Worm (Caenorhabditis elegans) whole organism, L2 larva: ENCODE results near the gene sre-4.

ENCODE experiments used
- C34F6.9 ChIP-seq: fragments of 150-350 bp; optimal IDR thresholded peaks from 2 replicates; lab custom pipeline; 2014; ENCODE audit warnings: missing biosample characterization, missing genetic modification characterization
- R02D3.7 ChIP-seq: fragments of 150-350 bp; optimal IDR thresholded peaks from 2 replicates; lab custom pipeline; 2014; ENCODE audit warnings: missing biosample characterization, missing genetic modification characterization
- ZK546.5 ChIP-seq: sonication (generic microtip); optimal IDR thresholded peaks from 2 replicates; lab custom pipeline; 2017; ENCODE audit warnings: missing biosample characterization, missing genetic modification characterization
- alr-1 ChIP-seq: fragments of 150-350 bp; optimal IDR thresholded peaks from 2 replicates; lab custom pipeline; 2014; ENCODE audit warnings: missing biosample characterization, missing genetic modification characterization
- crh-2 ChIP-seq: sonication (generic microtip); optimal IDR thresholded peaks from 2 replicates; lab custom pipeline; 2017; ENCODE audit warnings: missing biosample characterization, missing genetic modification characterization
- elt-1 ChIP-seq: fragments of 150-350 bp; optimal IDR thresholded peaks from 2 replicates; lab custom pipeline; 2014; ENCODE audit warnings: missing biosample characterization, missing genetic modification characterization
- lin-13 ChIP-seq: fragments of 150-350 bp; optimal IDR thresholded peaks from 2 replicates; lab custom pipeline; 2014; ENCODE audit warnings: missing biosample characterization, missing genetic modification reagents, missing genetic modification characterization
- nhr-11 ChIP-seq: fragments of 150-350 bp; optimal IDR thresholded peaks from 2 replicates; lab custom pipeline; 2014; ENCODE audit warnings: missing biosample characterization, missing genetic modification characterization
- nhr-23 ChIP-seq: fragments of 150-350 bp; optimal IDR thresholded peaks from 2 replicates; lab custom pipeline; 2014; ENCODE audit warnings: missing biosample characterization, missing genetic modification reagents, missing genetic modification characterization
- peb-1 ChIP-seq: fragments of 150-350 bp; optimal IDR thresholded peaks from 2 replicates; lab custom pipeline; 2014; ENCODE audit warnings: missing biosample characterization, missing genetic modification characterization
- skn-1 ChIP-seq: sonication (generic microtip); optimal IDR thresholded peaks from 2 replicates; lab custom pipeline; 2017; ENCODE audit warnings: missing biosample characterization, missing genetic modification characterization
- ztf-4 ChIP-seq: fragments of 150-350 bp; optimal IDR thresholded peaks from 2 replicates; lab custom pipeline; 2014; ENCODE audit warnings: missing biosample characterization, missing genetic modification characterization

DNA sequence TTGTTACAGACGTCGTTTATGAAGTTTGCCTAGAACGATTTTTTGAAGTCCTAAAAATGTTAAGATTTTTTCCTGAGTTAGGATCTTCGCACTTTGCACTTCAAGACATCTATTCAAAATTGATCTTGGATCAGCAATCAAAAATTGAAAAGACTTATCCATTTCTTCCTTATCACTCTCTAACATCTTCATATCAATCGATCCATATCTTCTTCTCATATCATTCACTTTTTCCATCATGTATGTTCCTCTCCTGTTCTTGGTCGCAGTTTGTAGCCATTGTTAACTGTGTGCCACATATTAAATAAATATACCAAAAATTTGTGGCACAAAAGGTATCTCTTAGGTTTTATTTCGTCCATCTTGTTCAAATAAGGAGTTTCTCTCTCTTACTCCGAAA, 28.9 kb downstream of the sre-4 start:
- TF ChIP-seq crh-2 (no peak), C34F6.9 (no peak), elt-1 (tag; lab: Kevin White, UChicago) (no peak), R02D3.7 (tag; lab: Kevin White, UChicago) (no peak), lin-13 (no peak), alr-1 (tag; lab: Kevin White, UChicago) (no peak), skn-1 (tag; lab: Kevin White, UChicago) (no peak), peb-1 (tag; lab: Kevin White, UChicago) (no peak), ztf-4 (tag; lab: Kevin White, UChicago) (no peak), ZK546.5 (no peak), nhr-23 (no peak), nhr-11 (no peak)
